Fruit fly (Drosophila melanogaster): Measurements from ENCODE around the gene atk.

DNA sequence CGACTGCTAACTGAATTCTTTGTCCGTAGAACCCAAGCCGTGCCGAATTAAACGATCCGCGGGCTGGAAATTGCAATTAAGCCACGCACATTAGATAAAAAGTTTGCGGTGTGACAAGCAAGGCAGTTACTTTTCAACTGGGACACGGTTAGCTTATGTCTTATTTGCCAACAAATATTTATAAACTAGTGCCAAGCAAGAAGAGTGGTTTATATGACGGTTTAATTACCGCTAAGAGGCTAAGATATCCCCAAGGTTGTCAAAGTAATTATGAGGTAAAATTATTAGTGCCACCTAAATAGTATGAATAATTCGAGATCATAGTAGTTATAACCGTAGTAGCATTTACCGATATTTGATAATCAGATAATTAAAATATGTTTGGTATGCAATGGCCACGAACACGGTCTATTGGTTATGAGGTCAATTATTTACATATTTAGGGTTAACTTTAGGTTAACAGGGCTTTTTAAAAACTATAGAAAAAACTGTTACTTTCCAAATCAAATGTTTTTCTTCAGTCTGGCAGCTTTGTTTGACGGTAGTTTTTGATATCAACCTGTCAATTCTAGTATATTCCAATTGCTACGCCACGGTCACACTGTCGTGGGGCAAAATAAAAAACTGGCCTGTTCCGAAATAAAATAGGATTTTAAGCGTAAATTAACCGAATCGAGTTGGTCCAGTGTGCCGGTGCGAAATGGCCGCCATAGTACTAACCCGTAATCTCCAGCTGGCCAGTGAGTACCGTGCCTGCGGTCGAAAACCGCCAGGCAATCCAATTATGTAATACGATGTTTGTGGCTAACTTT lies 30.3 kb upstream of the atk start, which contains the start of gene ZnT77C:
- TF ChIP-seq pan (optimal IDR thresholded peaks at IDR 0.05), result no peak
- TF ChIP-seq Dll (optimal IDR thresholded peaks at IDR 0.05), result no peak
- no peak for TF ChIP-seq psq (optimal IDR thresholded peaks at IDR 0.05)
- no peak for TF ChIP-seq CG8478 (optimal IDR thresholded peaks at IDR 0.05)
- TF ChIP-seq EcR (GFP tag; optimal IDR thresholded peaks at IDR 0.05), result no peak
- TF ChIP-seq usp (GFP tag; optimal IDR thresholded peaks at IDR 0.05), result no peak
